Worm (Caenorhabditis elegans): ENCODE results near the gene C08B6.6.

- no peak for TF ChIP-seq snpc-4 (tag; optimal IDR thresholded peaks at IDR 0.05)
- TF ChIP-seq mdl-1 (tag; optimal IDR thresholded peaks at IDR 0.05), result no peak
- TF ChIP-seq fkh-2 (tag; optimal IDR thresholded peaks at IDR 0.05), result no peak
- TF ChIP-seq ceh-9 (tag; optimal IDR thresholded peaks at IDR 0.05), result no peak
- TF ChIP-seq ama-1 (optimal IDR thresholded peaks at IDR 0.05), result no peak
- TF ChIP-seq skn-1 (tag; optimal IDR thresholded peaks at IDR 0.05), result no peak
- no peak for TF ChIP-seq fkh-10 (GFP tag; optimal IDR thresholded peaks at IDR 0.05)
- no peak for TF ChIP-seq ztf-4 (tag; optimal IDR thresholded peaks at IDR 0.05)
Observed at ce11 chrV:10153076-10153475, 29.7 kb downstream of the C08B6.6 start.

All from whole organism, L3 larva.